Worm (Caenorhabditis elegans) whole organism, mixed stage, embryonic: ENCODE data around the gene F44F4.3.

ENCODE experiments used
- ceh-39 ChIP-seq: fragments of 150-350 bp; optimal IDR thresholded peaks from 2 replicates; lab custom pipeline; 2014; ENCODE audit warnings: missing biosample characterization, missing genetic modification characterization
- flh-1 ChIP-seq: fragments of 200-800 bp; sonication (Bioruptor generic); optimal IDR thresholded peaks from 2 replicates; lab custom pipeline; 2018; ENCODE audit warnings: mild to moderate bottlenecking, missing genetic modification characterization, moderate library complexity, missing compliant biosample characterization
- lin-13 ChIP-seq: fragments of 150-350 bp; optimal IDR thresholded peaks from 2 replicates; lab custom pipeline; 2014; ENCODE audit warnings: missing biosample characterization, missing genetic modification characterization
- mab-5 ChIP-seq: fragments of 150-350 bp; optimal IDR thresholded peaks from 2 replicates; lab custom pipeline; 2014; ENCODE audit warnings: missing biosample characterization, missing genetic modification characterization
- nhr-237 ChIP-seq: fragments of 150-350 bp; optimal IDR thresholded peaks from 2 replicates; lab custom pipeline; 2014; ENCODE audit warnings: missing biosample characterization, missing genetic modification characterization
- nhr-76 ChIP-seq: sonication (generic microtip); optimal IDR thresholded peaks from 2 replicates; lab custom pipeline; 2017; ENCODE audit warnings: missing biosample characterization, missing genetic modification characterization
- pha-4 ChIP-seq: fragments of 150-350 bp; optimal IDR thresholded peaks from 2 replicates; lab custom pipeline; 2018; ENCODE audit warnings: missing biosample characterization, missing genetic modification reagents, missing genetic modification characterization
- sptf-1 ChIP-seq: sonication (generic microtip); optimal IDR thresholded peaks from 2 replicates; lab custom pipeline; 2017; ENCODE audit warnings: mild to moderate bottlenecking, missing genetic modification characterization, moderate library complexity, missing compliant biosample characterization
- unc-62 ChIP-seq: fragments of 150-350 bp; optimal IDR thresholded peaks from 2 replicates; lab custom pipeline; 2014; ENCODE audit warnings: missing biosample characterization, missing genetic modification reagents, missing genetic modification characterization
- ztf-11 ChIP-seq: fragments of 150-350 bp; optimal IDR thresholded peaks from 2 replicates; lab custom pipeline; 2014; ENCODE audit warnings: missing biosample characterization, missing genetic modification characterization

DNA sequence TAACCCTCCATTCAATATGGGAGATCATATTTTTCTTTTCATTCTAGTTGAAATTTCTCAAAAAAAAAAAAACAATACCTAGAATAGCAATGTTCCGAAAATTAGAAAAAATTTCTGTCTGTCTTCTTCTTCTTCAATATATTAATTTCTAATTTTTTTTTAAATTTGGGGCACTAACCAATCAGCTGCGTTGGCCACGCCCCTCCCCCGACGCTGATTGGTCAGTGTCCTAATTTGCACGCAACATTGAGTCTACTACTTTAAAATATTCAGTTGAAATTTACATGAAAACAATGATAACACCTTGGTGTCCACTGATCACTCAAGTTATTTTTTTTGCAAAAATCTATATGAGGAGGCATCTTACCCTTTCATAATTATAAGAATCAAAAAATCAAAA lies 10.2 kb upstream of the F44F4.3 start:
- TF ChIP-seq ztf-11 (tag; lab: Kevin White, UChicago) (no peak), unc-62 (GFP tag; lab: Kevin White, UChicago) (no peak), pha-4 (tag; lab: Kevin White, UChicago) (no peak), lin-13 (no peak), sptf-1 (no peak), mab-5 (tag; lab: Kevin White, UChicago) (no peak), nhr-76 (tag; lab: Kevin White, UChicago) (no peak), nhr-237 (tag; lab: Kevin White, UChicago) (no peak), flh-1 (no peak), ceh-39 (no peak)
